Worm (Caenorhabditis elegans) whole organism, midembryonic: ENCODE results near the gene timp-1.

Experiments
- T22C8.4 ChIP-seq: fragments of 200-800 bp; sonication (Bioruptor generic); IDR thresholded peaks from 2 replicates; pipeline ENCODE4 v1.3.6; 2022; ENCODE audit warnings: missing genetic modification characterization, missing compliant biosample characterization
- cog-1 ChIP-seq: sonication (generic microtip); optimal IDR thresholded peaks from 2 replicates; lab custom pipeline; 2016; ENCODE audit warnings: missing genetic modification characterization, missing compliant biosample characterization
- flt-1 ChIP-seq: fragments of 200-800 bp; sonication (Bioruptor generic); IDR thresholded peaks from 2 replicates; pipeline ENCODE4 v1.3.6; 2022; ENCODE audit warnings: missing genetic modification characterization, missing compliant biosample characterization
- klf-2 ChIP-seq: fragments of 200-800 bp; sonication (Bioruptor generic); conservative IDR thresholded peaks from 2 replicates; pipeline ENCODE4 v1.3.6; 2022; ENCODE audit warnings: missing genetic modification reagents, missing genetic modification characterization, missing compliant biosample characterization
- med-1 ChIP-seq: sonication (generic microtip); optimal IDR thresholded peaks from 2 replicates; lab custom pipeline; 2017; ENCODE audit warnings: missing genetic modification characterization, mild to moderate bottlenecking, missing compliant biosample characterization, antibody characterized with exemption, missing genetic modification reagents; ENCODE audit not compliant: insufficient read depth
- ref-1 ChIP-seq: fragments of 200-800 bp; sonication (Bioruptor generic); conservative IDR thresholded peaks from 2 replicates; pipeline ENCODE4 v1.3.6; 2022; ENCODE audit warnings: missing genetic modification reagents, missing genetic modification characterization, missing compliant biosample characterization
- tab-1 ChIP-seq: fragments of 200-800 bp; sonication (Bioruptor generic); IDR thresholded peaks from 2 replicates; pipeline ENCODE4 v1.3.6; 2022; ENCODE audit warnings: missing genetic modification characterization, missing compliant biosample characterization
- ztf-23 ChIP-seq: fragments of 200-800 bp; sonication (Bioruptor generic); IDR thresholded peaks from 2 replicates; pipeline ENCODE4 v1.3.6; 2022; ENCODE audit warnings: missing genetic modification reagents, missing genetic modification characterization, missing compliant biosample characterization
- ztf-29 ChIP-seq: fragments of 200-800 bp; sonication (Bioruptor generic); IDR thresholded peaks from 2 replicates; pipeline ENCODE4 v1.3.6; 2022; ENCODE audit warnings: missing genetic modification reagents, missing genetic modification characterization, missing compliant biosample characterization

The timp-1 gene

DNA sequence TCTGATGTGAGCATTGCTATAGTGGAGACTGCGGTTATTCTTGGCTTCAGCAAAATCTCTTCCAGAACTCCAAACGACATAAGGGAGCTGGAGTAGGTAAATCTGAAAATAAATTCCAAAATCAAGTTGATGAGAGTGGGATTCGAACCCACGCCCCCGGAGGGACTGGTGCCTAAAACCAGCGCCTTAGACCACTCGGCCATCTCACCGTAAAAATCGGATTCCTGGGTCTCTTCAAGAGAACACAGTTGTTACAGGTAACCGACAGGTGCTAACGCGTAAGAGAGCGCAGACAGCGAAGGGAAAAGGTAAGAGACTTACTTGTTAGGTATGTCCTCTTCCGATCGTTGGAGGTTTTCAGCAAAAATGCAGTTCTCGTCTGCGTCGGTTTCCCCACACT is 28.3 kb downstream of the timp-1 start:
- TF ChIP-seq ztf-23 (GFP tag; lab: Robert Waterston, UW) (0 out of 2 replicates have a peak, but pooled peaks have one; percentile 45), flt-1 (GFP tag; lab: Robert Waterston, UW) (0 out of 2 replicates have a peak, but pooled peaks have one; percentile 68), ref-1 (GFP tag; lab: Robert Waterston, UW) (peak; percentile 47), cog-1 (tag; lab: Kevin White, UChicago) (no peak), klf-2 (GFP tag; lab: Robert Waterston, UW) (no peak), tab-1 (GFP tag; lab: Robert Waterston, UW) (no peak; the same call in 1 of the 2 replicates), med-1 (no peak), T22C8.4 (0 out of 2 replicates have a peak, but pooled peaks have one; percentile 40), ztf-29 (peak; percentile 59; the same call in 1 of the 2 replicates)

DNA sequence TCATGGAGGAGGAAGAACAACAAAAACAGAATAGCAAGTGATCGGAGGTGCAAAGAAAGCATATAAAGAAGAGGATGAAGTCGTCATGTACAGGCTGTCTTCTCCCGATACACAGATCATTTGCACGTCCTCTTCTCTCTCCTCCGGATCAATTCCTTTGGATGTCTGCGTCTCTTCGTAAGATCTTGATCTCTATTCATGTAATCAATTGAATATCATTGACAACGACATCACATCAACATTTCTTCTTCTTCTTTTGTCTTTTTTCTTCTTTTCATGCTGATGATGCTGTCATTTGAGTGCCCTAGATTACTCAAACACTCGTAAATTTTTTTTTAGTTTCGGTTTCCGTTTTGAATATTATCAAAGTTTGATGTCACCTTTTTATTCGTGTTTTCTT is 31.3 kb downstream of the timp-1 start, which contains the start of gene rol-3:
rol-3 (minus strand) TSS at position 120 of the 400 bp plus-strand sequence.
- no peak for TF ChIP-seq ztf-23 (GFP tag; lab: Robert Waterston, UW)
- no peak for TF ChIP-seq cog-1 (tag; lab: Kevin White, UChicago)
- no peak for TF ChIP-seq ref-1 (GFP tag; lab: Robert Waterston, UW)
- TF ChIP-seq flt-1 (GFP tag; lab: Robert Waterston, UW) = no peak
- TF ChIP-seq med-1 = no peak
- TF ChIP-seq T22C8.4 = no peak

DNA sequence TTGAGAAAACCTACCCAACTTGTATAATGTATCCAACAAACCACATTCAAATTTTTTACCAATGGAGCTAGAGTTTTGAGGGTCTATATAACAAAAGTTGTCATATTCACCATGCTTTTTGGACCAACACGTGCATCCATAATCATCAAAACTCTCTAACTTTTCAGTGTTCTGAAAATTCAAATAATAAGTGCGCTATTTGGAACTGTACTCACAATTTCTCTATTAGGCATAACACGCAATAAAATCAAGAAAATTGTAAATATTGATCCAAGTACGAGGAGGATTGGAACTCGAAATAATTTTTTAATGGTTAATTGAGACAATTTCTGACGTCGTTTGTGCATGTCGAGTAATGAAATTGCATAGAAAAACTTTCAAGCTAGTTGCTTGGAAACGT is 32.9 kb downstream of the timp-1 start, which contains the start of gene C16D9.3:
C16D9.3 (minus strand) TSS at position 101 of the 400 bp plus-strand sequence.
- TF ChIP-seq tab-1 (GFP tag; lab: Robert Waterston, UW) (no peak), med-1 (no peak)

DNA sequence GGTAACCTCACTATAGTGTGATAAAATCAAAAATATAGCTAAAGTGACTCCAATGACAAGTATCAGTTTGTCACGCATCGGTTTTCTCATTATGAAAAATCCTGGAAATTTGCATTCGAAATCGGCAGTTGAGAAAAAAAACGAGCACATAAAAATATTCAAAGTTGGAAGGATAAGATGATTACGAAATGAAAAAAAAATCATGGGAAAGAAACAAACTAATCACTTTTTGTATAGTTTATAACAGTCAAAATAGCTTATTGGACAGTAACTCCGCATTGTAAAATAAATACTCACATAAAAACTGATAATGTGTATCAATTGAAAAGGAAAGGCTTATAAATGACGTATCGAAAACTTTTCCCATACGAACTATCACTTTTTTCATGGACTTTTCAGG is 35.8 kb downstream of the timp-1 start, which contains the start of gene C16D9.4:
C16D9.4 (minus strand) TSS at position 101 of the 400 bp plus-strand sequence.
- TF ChIP-seq tab-1 (GFP tag; lab: Robert Waterston, UW) (no peak), flt-1 (GFP tag; lab: Robert Waterston, UW) (no peak), T22C8.4 (no peak), ztf-29 (no peak), cog-1 (tag; lab: Kevin White, UChicago) (no peak), klf-2 (GFP tag; lab: Robert Waterston, UW) (no peak), ztf-23 (GFP tag; lab: Robert Waterston, UW) (no peak), med-1 (no peak), ref-1 (GFP tag; lab: Robert Waterston, UW) (no peak)

DNA sequence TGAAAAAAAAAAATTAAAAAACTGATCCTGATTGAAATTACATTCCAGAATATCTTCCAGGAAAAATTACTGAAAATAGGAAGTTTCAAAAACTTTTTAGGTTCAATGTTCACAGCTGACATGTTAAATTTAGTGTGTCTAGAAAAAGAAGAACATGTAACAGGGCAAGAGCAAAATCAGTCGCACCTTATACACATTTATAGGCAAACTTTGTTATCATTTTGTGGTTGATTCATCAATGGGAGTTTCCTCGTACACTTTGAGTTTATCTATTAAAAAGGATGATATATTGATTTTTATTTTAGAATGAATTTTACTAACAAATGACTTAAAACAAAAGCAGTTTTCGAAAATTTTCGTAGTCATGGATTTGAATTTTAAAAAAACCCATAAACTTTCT is 36.2 kb downstream of the timp-1 start:
- no peak for TF ChIP-seq ztf-29

DNA sequence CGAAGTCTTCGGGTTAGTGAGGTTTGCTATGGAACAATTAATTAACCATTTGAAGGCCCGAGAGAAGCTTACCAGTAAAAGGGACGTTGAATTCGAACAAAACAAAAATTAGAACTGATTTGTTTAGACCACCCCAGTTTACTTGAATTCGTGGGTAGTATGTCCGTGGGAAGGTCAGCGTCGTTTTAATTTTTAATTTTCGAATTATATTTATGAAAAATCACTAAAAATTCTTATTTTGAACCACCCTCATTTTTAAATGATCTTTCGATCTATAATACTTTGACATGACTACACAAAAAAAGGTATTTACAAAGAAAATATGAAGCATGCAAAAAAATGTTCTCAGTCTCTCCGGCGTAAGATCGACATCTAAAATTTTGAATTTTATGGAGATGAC is 38.4 kb downstream of the timp-1 start, which contains the start of gene C16D9.5:
C16D9.5 (minus strand) TSS at position 101 of the 400 bp plus-strand sequence.
- TF ChIP-seq ztf-29 (no peak), ref-1 (GFP tag; lab: Robert Waterston, UW) (no peak), cog-1 (tag; lab: Kevin White, UChicago) (no peak), klf-2 (GFP tag; lab: Robert Waterston, UW) (no peak), tab-1 (GFP tag; lab: Robert Waterston, UW) (no peak), T22C8.4 (no peak), med-1 (no peak), flt-1 (GFP tag; lab: Robert Waterston, UW) (no peak), ztf-23 (GFP tag; lab: Robert Waterston, UW) (no peak)

DNA sequence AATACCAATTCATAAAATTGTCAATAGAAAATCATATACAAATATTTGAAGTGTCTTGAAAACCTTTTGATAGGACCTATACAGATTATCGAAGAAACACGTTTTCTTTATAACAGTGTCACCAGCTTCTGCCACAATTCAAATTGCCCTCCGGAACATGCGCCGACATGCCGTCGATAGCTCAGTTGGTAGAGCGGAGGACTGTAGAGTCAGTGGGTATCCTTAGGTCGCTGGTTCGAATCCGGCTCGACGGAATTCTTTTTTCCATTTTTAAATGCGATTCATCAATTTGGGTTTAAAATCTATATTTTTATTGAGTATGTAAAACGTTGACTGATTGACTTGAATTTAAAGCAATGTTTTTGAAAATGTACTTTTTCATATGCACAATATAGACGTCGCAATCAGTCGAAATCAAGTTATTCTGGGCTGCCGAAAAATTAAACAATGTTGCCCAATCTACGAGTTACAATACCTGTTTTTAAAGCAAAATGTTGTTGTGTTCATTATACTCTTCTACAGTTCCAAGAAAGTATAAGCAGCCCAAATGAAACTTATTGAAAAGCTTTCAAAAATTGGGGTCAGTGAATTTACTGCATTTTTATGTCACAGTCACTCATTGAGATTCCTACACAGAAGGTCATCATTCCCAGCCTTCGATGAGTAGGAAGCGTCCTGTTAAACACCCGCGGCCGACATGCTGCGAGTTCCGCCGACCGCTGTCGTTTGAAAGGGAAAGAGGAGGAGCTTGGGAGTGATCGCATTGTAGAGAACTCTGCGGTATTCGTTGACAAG is 40.5 kb downstream of the timp-1 start:
- no peak for TF ChIP-seq T22C8.4
- no peak for TF ChIP-seq ztf-29
- TF ChIP-seq cog-1 (tag; lab: Kevin White, UChicago) = no peak
- no peak for TF ChIP-seq ref-1 (GFP tag; lab: Robert Waterston, UW)
- 0 out of 2 replicates have a peak, but pooled peaks have one; percentile 36 for TF ChIP-seq flt-1 (GFP tag; lab: Robert Waterston, UW)

DNA sequence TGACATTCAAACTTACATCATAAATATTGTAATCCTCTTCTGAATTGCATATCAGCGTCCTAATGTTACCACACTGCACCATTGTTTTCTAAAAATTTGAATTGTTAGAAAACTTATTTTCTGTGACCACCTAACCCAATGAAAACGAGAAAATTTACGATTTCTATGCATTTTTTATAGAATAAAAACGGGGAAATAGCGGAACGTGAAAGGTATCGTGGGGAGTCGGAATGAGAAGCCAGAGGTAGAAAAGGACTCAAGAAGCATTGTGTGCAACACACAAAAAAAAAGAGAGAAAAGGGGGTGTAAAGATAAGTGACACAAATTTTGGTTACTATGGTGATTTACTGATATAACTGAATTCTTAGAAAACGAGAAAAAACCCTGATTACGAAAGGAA is 43.2 kb downstream of the timp-1 start, which contains the start of gene C16D9.6:
C16D9.6 (minus strand) TSS at position 101 of the 400 bp plus-strand sequence.
- no peak for TF ChIP-seq klf-2 (GFP tag; lab: Robert Waterston, UW)
- no peak for TF ChIP-seq flt-1 (GFP tag; lab: Robert Waterston, UW)
- no peak for TF ChIP-seq med-1
- TF ChIP-seq ztf-23 (GFP tag; lab: Robert Waterston, UW) = no peak
- no peak for TF ChIP-seq tab-1 (GFP tag; lab: Robert Waterston, UW)
- no peak for TF ChIP-seq cog-1 (tag; lab: Kevin White, UChicago)
- no peak for TF ChIP-seq T22C8.4
- TF ChIP-seq ref-1 (GFP tag; lab: Robert Waterston, UW) = no peak
- no peak for TF ChIP-seq ztf-29

DNA sequence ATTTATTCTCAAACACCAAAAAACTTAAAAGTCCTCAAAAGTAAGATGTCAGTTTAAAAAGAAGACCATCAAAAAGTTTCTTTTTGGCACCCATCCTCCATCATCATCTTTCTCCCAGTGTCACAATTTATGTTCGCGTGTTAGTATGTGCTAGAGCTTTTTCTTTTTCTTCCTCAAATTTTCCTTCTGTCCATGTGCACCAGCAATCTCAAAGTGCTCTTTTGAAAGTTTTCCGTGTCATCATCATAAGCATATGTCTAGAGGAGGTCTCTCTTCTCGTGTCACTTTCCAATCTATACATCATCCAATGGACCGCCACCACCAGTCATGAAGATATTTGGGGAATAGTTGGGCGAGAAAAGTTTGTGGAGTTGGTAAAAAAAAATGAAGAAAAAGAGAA is 44.0 kb downstream of the timp-1 start:
- TF ChIP-seq tab-1 (GFP tag; lab: Robert Waterston, UW) (no peak), flt-1 (GFP tag; lab: Robert Waterston, UW) (no peak), med-1 (no peak), ztf-29 (no peak), cog-1 (tag; lab: Kevin White, UChicago) (no peak), ztf-23 (GFP tag; lab: Robert Waterston, UW) (no peak)

DNA sequence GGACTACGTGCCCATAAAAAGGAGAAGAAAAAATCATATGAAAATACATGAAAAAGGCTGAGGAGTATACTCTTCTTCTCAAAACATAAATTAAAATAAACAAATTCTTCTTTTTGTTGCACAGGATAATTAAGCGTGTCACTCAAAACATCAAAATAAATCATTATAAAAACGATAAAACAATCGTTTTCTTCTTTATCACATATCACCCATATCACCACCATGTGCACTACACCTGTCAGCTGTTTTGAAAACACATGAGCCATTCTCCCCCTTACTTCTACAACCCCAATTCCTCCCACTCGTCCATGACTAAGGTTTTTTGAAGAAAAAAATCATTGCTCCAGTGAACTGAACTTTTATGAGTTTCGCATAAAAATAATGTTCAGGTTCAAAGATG is 45.5 kb downstream of the timp-1 start:
- no peak for TF ChIP-seq ztf-23 (GFP tag; lab: Robert Waterston, UW)
- no peak for TF ChIP-seq ref-1 (GFP tag; lab: Robert Waterston, UW)
- TF ChIP-seq cog-1 (tag; lab: Kevin White, UChicago) = no peak
- TF ChIP-seq klf-2 (GFP tag; lab: Robert Waterston, UW) = no peak
- TF ChIP-seq ztf-29 = no peak
- TF ChIP-seq flt-1 (GFP tag; lab: Robert Waterston, UW) = no peak
- no peak for TF ChIP-seq tab-1 (GFP tag; lab: Robert Waterston, UW)
- no peak for TF ChIP-seq med-1
- no peak for TF ChIP-seq T22C8.4
